Fruit fly (Drosophila melanogaster): ENCODE data around the gene Shawl.

The Shawl gene

dm6 chr2L:9387240-9387672 is 27.7 kb downstream of the Shawl start, which contains the start of gene Aldh (continued):
- TF ChIP-seq sob (GFP tag; IDR thresholded peaks at IDR 0.05) = peak; percentile 40
- TF ChIP-seq CG32532 (GFP tag; IDR thresholded peaks at IDR 0.05) = peak; percentile 73
- TF ChIP-seq wek (GFP tag; optimal IDR thresholded peaks at IDR 0.05) = no peak
- TF ChIP-seq TFAM (GFP tag; optimal IDR thresholded peaks at IDR 0.05) = no peak
- TF ChIP-seq CG9437 (GFP tag; optimal IDR thresholded peaks at IDR 0.05) = peak; percentile 14
- peak; percentile 18 for TF ChIP-seq HHEX (GFP tag; optimal IDR thresholded peaks at IDR 0.05)
- TF ChIP-seq sqz (GFP tag; optimal IDR thresholded peaks at IDR 0.05) = no peak
- no peak for TF ChIP-seq CkIIα-i1 (GFP tag; IDR thresholded peaks at IDR 0.05)
- no peak for TF ChIP-seq emc (GFP tag; optimal IDR thresholded peaks at IDR 0.05)
- peak; percentile 24 for TF ChIP-seq Hand (GFP tag; optimal IDR thresholded peaks at IDR 0.05)
- no peak for TF ChIP-seq kay (GFP tag; optimal IDR thresholded peaks at IDR 0.05)
- no peak for TF ChIP-seq CG18476 (GFP tag; optimal IDR thresholded peaks at IDR 0.05)
- no peak for TF ChIP-seq tll (GFP tag; optimal IDR thresholded peaks at IDR 0.05)
- TF ChIP-seq cad (GFP tag; optimal IDR thresholded peaks at IDR 0.05) = no peak
- TF ChIP-seq Sox102F (GFP tag; optimal IDR thresholded peaks at IDR 0.05) = peak; percentile 7
- TF ChIP-seq gfzf (GFP tag; optimal IDR thresholded peaks at IDR 0.05) = no peak
- TF ChIP-seq CG17186 (GFP tag; optimal IDR thresholded peaks at IDR 0.05) = no peak
- TF ChIP-seq Myb (GFP tag; optimal IDR thresholded peaks at IDR 0.05) = no peak
- no peak for TF ChIP-seq CG15479 (GFP tag; optimal IDR thresholded peaks at IDR 0.05)
- no peak for TF ChIP-seq zf30C (GFP tag; optimal IDR thresholded peaks at IDR 0.05)
- peak; percentile 12 for TF ChIP-seq scrt (GFP tag; optimal IDR thresholded peaks at IDR 0.05)
- no peak for TF ChIP-seq unc-4 (GFP tag; IDR thresholded peaks at IDR 0.05; ENCODE audit: partially characterized antibody)
- TF ChIP-seq CG12299 (tag; optimal IDR thresholded peaks at IDR 0.05) = no peak
- TF ChIP-seq Vsx1 (GFP tag; optimal IDR thresholded peaks at IDR 0.05) = no peak
- TF ChIP-seq CG17829 (tag; optimal IDR thresholded peaks at IDR 0.05) = no peak
- no peak for TF ChIP-seq CG17802 (tag; optimal IDR thresholded peaks at IDR 0.05)
- no peak for TF ChIP-seq Hr39 (optimal IDR thresholded peaks at IDR 0.05)
- no peak for TF ChIP-seq CG10274 (GFP tag; optimal IDR thresholded peaks at IDR 0.05)
- TF ChIP-seq CG6813 (GFP tag; optimal IDR thresholded peaks at IDR 0.05) = no peak
- no peak for TF ChIP-seq crp (GFP tag; optimal IDR thresholded peaks at IDR 0.05)
- TF ChIP-seq CG1603 (tag; optimal IDR thresholded peaks at IDR 0.05) = no peak
- no peak for TF ChIP-seq CG15269 (tag; optimal IDR thresholded peaks at IDR 0.05)
- TF ChIP-seq HLH3B (GFP tag; IDR thresholded peaks at IDR 0.05) = no peak
- TF ChIP-seq CG13296 (GFP tag; optimal IDR thresholded peaks at IDR 0.05) = peak; percentile 40
- no peak for TF ChIP-seq ase (GFP tag; IDR thresholded peaks at IDR 0.05)
- TF ChIP-seq CG12071 (GFP tag; optimal IDR thresholded peaks at IDR 0.05) = no peak
- no peak for TF ChIP-seq Adf1 (GFP tag; IDR thresholded peaks at IDR 0.05)
- TF ChIP-seq C15 (GFP tag; IDR thresholded peaks at IDR 0.05) = no peak
- 0 out of 2 replicates have a peak, but pooled peaks have one; percentile 5 for TF ChIP-seq CG32772 (GFP tag; IDR thresholded peaks at IDR 0.05)
- TF ChIP-seq ssp (GFP tag; IDR thresholded peaks at IDR 0.05) = no peak
- no peak for TF ChIP-seq CG12769 (tag; optimal IDR thresholded peaks at IDR 0.05)
- no peak for TF ChIP-seq CG10959 (GFP tag; IDR thresholded peaks at IDR 0.05)
- no peak for TF ChIP-seq Nf-YA (GFP tag; IDR thresholded peaks at IDR 0.05)
- no peak for TF ChIP-seq dpn (GFP tag; optimal IDR thresholded peaks at IDR 0.05)
- no peak for TF ChIP-seq CG18011 (GFP tag; optimal IDR thresholded peaks at IDR 0.05)
- no peak for TF ChIP-seq zfh1 (GFP tag; IDR thresholded peaks at IDR 0.05)
- TF ChIP-seq org-1 (GFP tag; optimal IDR thresholded peaks at IDR 0.05) = no peak
- TF ChIP-seq NK7.1 (GFP tag; optimal IDR thresholded peaks at IDR 0.05) = no peak
- TF ChIP-seq odd (GFP tag; optimal IDR thresholded peaks at IDR 0.05) = peak; percentile 24
- TF ChIP-seq Optix (GFP tag; IDR thresholded peaks at IDR 0.05) = no peak
- peak; percentile 40 for TF ChIP-seq CG6689 (GFP tag; IDR thresholded peaks at IDR 0.05)
